Worm (Caenorhabditis elegans): Measurements from ENCODE around the gene F46E10.3.

DNA sequence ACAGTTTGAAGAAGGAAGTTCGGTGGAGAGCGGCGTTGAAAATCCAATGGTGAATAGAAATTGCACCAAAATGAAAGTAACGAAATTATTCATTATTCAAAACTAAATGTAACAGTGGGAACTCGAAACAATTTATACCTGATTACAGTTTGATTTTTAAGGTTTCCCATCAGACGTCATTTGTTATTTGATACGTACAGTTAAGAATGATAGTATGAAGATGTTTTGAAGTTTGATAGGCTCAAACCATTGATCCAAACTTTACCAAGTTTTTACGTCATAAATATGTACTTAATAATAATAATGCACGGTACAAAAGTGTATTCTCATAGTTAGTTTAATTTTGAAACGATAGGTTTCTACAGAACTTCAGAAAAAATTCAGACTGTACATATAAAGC is 40.0 kb downstream of the F46E10.3 start, which contains the start of gene spp-20:
- no peak for TF ChIP-seq tbx-2 (tag; optimal IDR thresholded peaks at IDR 0.05)
- no peak for TF ChIP-seq ama-1 (optimal IDR thresholded peaks at IDR 0.05)
- no peak for TF ChIP-seq sea-2 (GFP tag; optimal IDR thresholded peaks at IDR 0.05)
- TF ChIP-seq elt-3 (tag; optimal IDR thresholded peaks at IDR 0.05) = no peak
- no peak for TF ChIP-seq fkh-10 (GFP tag; optimal IDR thresholded peaks at IDR 0.05)
- no peak for TF ChIP-seq nhr-11 (tag; optimal IDR thresholded peaks at IDR 0.05)
- no peak for TF ChIP-seq aly-2 (tag; optimal IDR thresholded peaks at IDR 0.05)
- TF ChIP-seq fos-1 (tag; optimal IDR thresholded peaks at IDR 0.05) = no peak
- no peak for TF ChIP-seq nhr-237 (tag; optimal IDR thresholded peaks at IDR 0.05)

Data from whole organism, L3 larva.